Fruit fly (Drosophila melanogaster) whole organism, embryonic: ENCODE measurements around the gene CG12239.

ENCODE experiments used
- Abd-B ChIP-seq: fragments of 200-800 bp; sonication (Bioruptor generic); optimal IDR thresholded peaks from 2 replicates; lab custom pipeline; 2018; ENCODE audit warnings: missing biosample characterization, mild to moderate bottlenecking, missing genetic modification characterization, moderate library complexity
- CG10321 ChIP-seq: fragments of 200-800 bp; sonication (Bioruptor generic); IDR thresholded peaks from 2 replicates; pipeline ENCODE4 v1.3.6; 2022; ENCODE audit warnings: missing biosample characterization, missing genetic modification characterization
- CG10979 ChIP-seq: fragments of 200-800 bp; sonication (Bioruptor generic); optimal IDR thresholded peaks from 2 replicates; lab custom pipeline; 2018; ENCODE audit warnings: missing biosample characterization, mild to moderate bottlenecking, missing genetic modification characterization, moderate library complexity
- CG11398 ChIP-seq: fragments of 200-800 bp; sonication (Bioruptor generic); optimal IDR thresholded peaks from 2 replicates; lab custom pipeline; 2016; ENCODE audit warnings: missing biosample characterization, missing genetic modification characterization
- CG11560 ChIP-seq: fragments of 200-800 bp; sonication (Bioruptor generic); IDR thresholded peaks from 3 replicates; pipeline ENCODE4 v1.3.6; 2022; ENCODE audit warnings: missing biosample characterization, missing genetic modification characterization
- CG13296 ChIP-seq: fragments of 200-800 bp; sonication (Bioruptor generic); optimal IDR thresholded peaks from 3 replicates; lab custom pipeline; 2018; ENCODE audit warnings: missing biosample characterization, mild to moderate bottlenecking, missing genetic modification characterization
- CG13624 ChIP-seq: fragments of 200-800 bp; sonication (Bioruptor generic); optimal IDR thresholded peaks from 2 replicates; lab custom pipeline; 2016; ENCODE audit warnings: missing biosample characterization, missing genetic modification characterization
- CG13775 ChIP-seq: fragments of 200-800 bp; sonication (Bioruptor generic); optimal IDR thresholded peaks from 3 replicates; lab custom pipeline; 2017; ENCODE audit warnings: missing biosample characterization, mild to moderate bottlenecking, missing genetic modification characterization
- CG14710 ChIP-seq: fragments of 200-800 bp; sonication (Bioruptor generic); optimal IDR thresholded peaks from 3 replicates; lab custom pipeline; 2019; ENCODE audit warnings: missing biosample characterization, mild to moderate bottlenecking, missing genetic modification characterization, moderate library complexity
- CG14965 ChIP-seq: fragments of 200-800 bp; sonication (Bioruptor generic); optimal IDR thresholded peaks from 2 replicates; lab custom pipeline; 2016; ENCODE audit warnings: missing biosample characterization, missing genetic modification characterization, borderline replicate concordance
- CG15479 ChIP-seq: fragments of 200-800 bp; sonication (Bioruptor generic); optimal IDR thresholded peaks from 3 replicates; lab custom pipeline; 2019; ENCODE audit warnings: missing biosample characterization, mild to moderate bottlenecking, missing genetic modification characterization, moderate library complexity
- CG15514 ChIP-seq: fragments of 200-800 bp; sonication (Bioruptor generic); optimal IDR thresholded peaks from 3 replicates; lab custom pipeline; 2017; ENCODE audit warnings: missing biosample characterization, missing genetic modification characterization, mild to moderate bottlenecking, moderate library complexity, missing genetic modification reagents
- CG16779 ChIP-seq: fragments of 200-800 bp; sonication (Bioruptor generic); IDR thresholded peaks from 2 replicates; pipeline ENCODE4 v1.3.6; 2022; ENCODE audit warnings: missing biosample characterization, missing genetic modification characterization
- CG16863 ChIP-seq: fragments of 200-800 bp; sonication (Bioruptor generic); optimal IDR thresholded peaks from 3 replicates; lab custom pipeline; 2016; ENCODE audit warnings: missing biosample characterization, missing genetic modification characterization
- CG17612 ChIP-seq: fragments of 200-800 bp; sonication (Bioruptor generic); IDR thresholded peaks from 2 replicates; pipeline ENCODE4 v1.3.6; 2022; ENCODE audit warnings: missing biosample characterization, missing genetic modification characterization
- CG2120 ChIP-seq: fragments of 200-800 bp; sonication (Bioruptor generic); optimal IDR thresholded peaks from 3 replicates; lab custom pipeline; 2016; ENCODE audit warnings: missing biosample characterization, missing genetic modification characterization
- CG31224 ChIP-seq: fragments of 200-800 bp; sonication (Bioruptor generic); IDR thresholded peaks from 2 replicates; pipeline ENCODE4 v1.3.6; 2022; ENCODE audit warnings: missing biosample characterization, missing genetic modification characterization
- CG33557 ChIP-seq: fragments of 200-800 bp; sonication (Bioruptor generic); optimal IDR thresholded peaks from 2 replicates; lab custom pipeline; 2019; ENCODE audit warnings: missing biosample characterization, mild to moderate bottlenecking, missing genetic modification characterization, moderate library complexity
- CG4730 ChIP-seq: fragments of 200-800 bp; sonication (Bioruptor generic); IDR thresholded peaks from 2 replicates; pipeline ENCODE4 v1.3.6; 2022; ENCODE audit warnings: missing biosample characterization, missing genetic modification characterization
- CG5180 ChIP-seq: fragments of 200-800 bp; sonication (Bioruptor generic); optimal IDR thresholded peaks from 3 replicates; lab custom pipeline; 2017; ENCODE audit warnings: missing biosample characterization, missing genetic modification characterization, mild to moderate bottlenecking, moderate library complexity, missing genetic modification reagents
- CG6654 ChIP-seq: fragments of 200-800 bp; sonication (Bioruptor generic); optimal IDR thresholded peaks from 2 replicates; lab custom pipeline; 2017; ENCODE audit warnings: missing biosample characterization, mild to moderate bottlenecking, missing genetic modification characterization
- CG7928 ChIP-seq: fragments of 200-800 bp; sonication (Bioruptor generic); optimal IDR thresholded peaks from 2 replicates; lab custom pipeline; 2017; ENCODE audit warnings: missing biosample characterization, mild to moderate bottlenecking, missing genetic modification characterization
- CG8290 ChIP-seq, 3 experiments: fragments of 200-800 bp; sonication (Bioruptor generic); optimal IDR thresholded peaks; 2 replicates each; lab custom pipeline; 2016 to 2019; ENCODE audit warnings: missing biosample characterization in 3 of 3, missing genetic modification characterization in 3 of 3, mild to moderate bottlenecking in 2 of 3, moderate library complexity in 1 of 3
- CG9817 ChIP-seq: fragments of 200-800 bp; sonication (Bioruptor generic); optimal IDR thresholded peaks from 2 replicates; lab custom pipeline; 2018; ENCODE audit warnings: missing biosample characterization, mild to moderate bottlenecking, missing genetic modification characterization, moderate library complexity
- Dfd ChIP-seq, 2 experiments: fragments of >200 bp; optimal IDR thresholded peaks; 2 replicates each; lab custom pipeline; 2017; ENCODE audit warnings: missing biosample characterization in 2 of 2, missing genetic modification characterization in 2 of 2
- Ets97D ChIP-seq: fragments of 200-800 bp; sonication (Bioruptor generic); optimal IDR thresholded peaks from 3 replicates; lab custom pipeline; 2016; ENCODE audit warnings: missing biosample characterization, missing genetic modification characterization
- Fer1 ChIP-seq: fragments of 200-800 bp; sonication (Bioruptor generic); optimal IDR thresholded peaks from 2 replicates; lab custom pipeline; 2017; ENCODE audit warnings: missing biosample characterization, mild to moderate bottlenecking, missing genetic modification characterization
- Gug ChIP-seq: fragments of 200-800 bp; sonication (Bioruptor generic); IDR thresholded peaks from 4 replicates; pipeline ENCODE4 v1.3.6; 2022; ENCODE audit warnings: missing biosample characterization, missing genetic modification characterization
- H2.0 ChIP-seq: fragments of 200-800 bp; sonication (Bioruptor generic); IDR thresholded peaks from 2 replicates; pipeline ENCODE4 v1.3.6; 2022; ENCODE audit warnings: missing biosample characterization, missing genetic modification characterization
- NC2β ChIP-seq: fragments of 200-800 bp; sonication (Bioruptor generic); optimal IDR thresholded peaks from 2 replicates; lab custom pipeline; 2016; ENCODE audit warnings: missing biosample characterization, missing genetic modification characterization
- Trl ChIP-seq, 3 experiments: fragments of >200 bp in 2 of 3; fragments of 200-800 bp in 1 of 3; sonication (Bioruptor generic) in 1 of 3; optimal IDR thresholded peaks; 2 replicates in 1 of 3; 3 replicates in 2 of 3; lab custom pipeline; 2016 to 2017; ENCODE audit warnings: missing biosample characterization in 1 of 3, missing genetic modification characterization in 1 of 3
- bcd ChIP-seq: fragments of 200-800 bp; sonication (Bioruptor generic); optimal IDR thresholded peaks from 2 replicates; lab custom pipeline; 2017; ENCODE audit warnings: missing biosample characterization, mild to moderate bottlenecking, missing genetic modification characterization
- bowl ChIP-seq: fragments of 200-800 bp; sonication (Bioruptor generic); IDR thresholded peaks from 2 replicates; pipeline ENCODE4 v1.3.6; 2022; ENCODE audit warnings: missing biosample characterization, missing genetic modification characterization
- btn ChIP-seq: fragments of 200-800 bp; sonication (Bioruptor generic); optimal IDR thresholded peaks from 2 replicates; lab custom pipeline; 2016; ENCODE audit warnings: missing biosample characterization, missing genetic modification characterization
- chm ChIP-seq: fragments of 200-800 bp; sonication (Bioruptor generic); IDR thresholded peaks from 2 replicates; pipeline ENCODE4 v1.3.6; 2022; ENCODE audit warnings: missing biosample characterization, missing genetic modification characterization
- danr ChIP-seq: fragments of 200-800 bp; sonication (Bioruptor generic); IDR thresholded peaks from 2 replicates; pipeline ENCODE4 v1.3.6; 2022; ENCODE audit warnings: missing biosample characterization, missing genetic modification characterization
- gce ChIP-seq: fragments of 200-800 bp; sonication (Bioruptor generic); IDR thresholded peaks from 3 replicates; pipeline ENCODE4 v1.3.6; 2022; ENCODE audit warnings: missing biosample characterization, missing genetic modification characterization
- gfzf ChIP-seq: fragments of 200-800 bp; sonication (Bioruptor generic); optimal IDR thresholded peaks from 2 replicates; lab custom pipeline; 2016; ENCODE audit warnings: missing biosample characterization, mild to moderate bottlenecking, missing genetic modification characterization, moderate library complexity
- klu ChIP-seq: fragments of 200-800 bp; sonication (Bioruptor generic); IDR thresholded peaks from 2 replicates; pipeline ENCODE4 v1.3.6; 2022; ENCODE audit warnings: missing biosample characterization, missing genetic modification characterization
- nau ChIP-seq: fragments of 200-800 bp; sonication (Bioruptor generic); optimal IDR thresholded peaks from 3 replicates; lab custom pipeline; 2017; ENCODE audit warnings: missing biosample characterization, mild to moderate bottlenecking, missing genetic modification characterization, missing genetic modification reagents
- nmo ChIP-seq: fragments of 200-800 bp; sonication (Bioruptor generic); optimal IDR thresholded peaks from 2 replicates; lab custom pipeline; 2018; ENCODE audit warnings: missing biosample characterization, mild to moderate bottlenecking, missing genetic modification characterization, moderate library complexity
- nom ChIP-seq: fragments of 200-800 bp; sonication (Bioruptor generic); optimal IDR thresholded peaks from 2 replicates; lab custom pipeline; 2017; ENCODE audit warnings: missing biosample characterization, missing genetic modification characterization, mild to moderate bottlenecking, moderate library complexity, missing genetic modification reagents
- otp ChIP-seq: fragments of 200-800 bp; sonication (Bioruptor generic); IDR thresholded peaks from 3 replicates; pipeline ENCODE4, ENCODE4 v1.3.6; 2022; ENCODE audit warnings: missing biosample characterization, missing genetic modification characterization
- pho ChIP-seq: fragments of 200-800 bp; sonication (Bioruptor generic); optimal IDR thresholded peaks from 2 replicates; lab custom pipeline; 2016; ENCODE audit warnings: missing biosample characterization, missing genetic modification characterization
- pros ChIP-seq: fragments of 200-800 bp; sonication (Bioruptor generic); optimal IDR thresholded peaks from 3 replicates; lab custom pipeline; 2019; ENCODE audit warnings: missing biosample characterization, mild to moderate bottlenecking, missing genetic modification characterization, moderate library complexity
- tup ChIP-seq: fragments of 200-800 bp; sonication (Bioruptor generic); optimal IDR thresholded peaks from 2 replicates; lab custom pipeline; 2016; ENCODE audit warnings: missing biosample characterization, mild to moderate bottlenecking, missing genetic modification characterization, moderate library complexity
- twi ChIP-seq: fragments of 200-800 bp; optimal IDR thresholded peaks from 2 replicates; lab custom pipeline; 2019; ENCODE audit warnings: missing biosample characterization, mild to moderate bottlenecking, missing genetic modification characterization, moderate library complexity

The CG12239 gene

DNA sequence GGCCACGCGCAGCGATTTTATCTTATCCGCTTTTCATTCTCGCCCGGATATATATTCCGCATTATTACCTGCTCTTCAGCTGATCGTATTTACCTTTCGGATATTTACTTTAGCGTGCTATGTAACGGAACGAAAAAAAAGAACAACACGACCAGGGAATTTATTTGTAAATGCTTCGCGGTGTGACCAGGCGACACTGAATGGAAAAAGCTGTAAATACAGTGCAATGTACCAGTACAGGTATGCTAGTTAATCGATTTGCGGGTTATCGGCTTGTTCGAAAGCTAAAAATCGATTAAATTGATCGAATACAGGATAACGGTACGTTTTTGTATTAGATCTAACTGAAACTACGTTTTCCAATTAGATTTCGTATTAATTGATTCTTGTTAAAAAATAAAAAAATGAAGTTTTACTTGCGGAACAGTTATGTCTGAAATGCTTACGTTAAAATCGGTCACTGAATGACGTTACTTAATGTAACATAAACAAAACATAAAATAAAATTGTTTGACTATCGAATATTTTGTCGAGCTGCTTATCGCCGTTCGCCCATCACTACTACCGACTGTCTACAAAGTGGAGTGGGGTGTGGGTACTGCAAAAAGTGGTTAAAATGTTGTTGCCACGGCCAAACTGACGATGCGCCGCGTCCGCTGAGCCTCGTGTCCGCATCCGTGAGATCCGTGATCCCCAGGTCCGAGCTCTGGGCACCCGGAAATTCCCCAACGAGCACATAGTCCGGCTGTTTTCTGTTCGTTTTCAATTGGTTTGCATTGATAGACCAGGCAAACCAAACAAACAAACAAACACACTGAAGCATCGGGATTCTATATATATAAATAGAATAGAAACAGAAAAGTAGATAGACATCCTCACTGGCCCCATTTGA lies 27.7 kb upstream of the CG12239 start, which contains the start of the genes MAPk-Ak2 and CG42699 (continued):
- TF ChIP-seq nom (GFP tag; lab: Kevin White, UChicago) (peak; percentile 80), nmo (peak; percentile 46), CG15479 (GFP tag; lab: Kevin White, UChicago) (no peak), bowl (GFP tag; lab: Robert Waterston, UW) (0 out of 2 replicates have a peak, but pooled peaks have one; percentile 37), CG10979 (tag; lab: Kevin White, UChicago) (no peak), CG11398 (GFP tag; lab: Kevin White, UChicago) (peak; percentile 88), CG15514 (GFP tag; lab: Kevin White, UChicago) (peak; percentile 75), CG10321 (GFP tag; lab: Robert Waterston, UW) (peak; percentile 62), CG16863 (GFP tag; lab: Kevin White, UChicago) (peak; percentile 78), CG17612 (no peak), CG31224 (GFP tag; lab: Robert Waterston, UW) (no peak), CG14965 (GFP tag; lab: Kevin White, UChicago) (peak; percentile 52), otp (peak; percentile 76; the same call in 1 of the 3 replicates), CG4730 (GFP tag; lab: Robert Waterston, UW) (peak; percentile 7; the same call in 1 of the 2 replicates), CG6654 (GFP tag; lab: Kevin White, UChicago) (no peak), CG11560 (peak; percentile 98), pho (GFP tag; lab: Kevin White, UChicago) (peak; percentile 81), Gug (GFP tag; lab: Robert Waterston, UW) (no peak), H2.0 (GFP tag; lab: Robert Waterston, UW) (no peak), CG8290 (GFP tag; optimal IDR thresholded peaks at IDR 0.05; lab: Kevin White, UChicago) (peak; percentile 86), CG8290 (tag; optimal IDR thresholded peaks at IDR 0.05; lab: Kevin White, UChicago) (peak; percentile 76 to 88), gce (GFP tag; lab: Robert Waterston, UW) (peak; percentile 80), Abd-B (GFP tag; lab: Kevin White, UChicago) (peak; percentile 30), CG13296 (peak; percentile 93), Ets97D (GFP tag; lab: Kevin White, UChicago) (peak; percentile 58), Trl (optimal IDR thresholded peaks at IDR 0.05; lab: Kevin White, UChicago) (no peak), Trl (GFP tag; optimal IDR thresholded peaks at IDR 0.05; lab: Kevin White, UChicago) (peak; percentile 91), Dfd (GFP tag; optimal IDR thresholded peaks at IDR 0.05; lab: Kevin White, UChicago) (no peak), CG9817 (peak; percentile 47), CG2120 (GFP tag; lab: Kevin White, UChicago) (peak; percentile 77), chm (peak; percentile 92), CG5180 (peak; percentile 78), CG16779 (GFP tag; lab: Robert Waterston, UW) (peak; percentile 36; the same call in 1 of the 2 replicates), nau (GFP tag; lab: Kevin White, UChicago) (peak; percentile 90), CG13775 (GFP tag; lab: Kevin White, UChicago) (peak; percentile 47), CG13624 (GFP tag; lab: Kevin White, UChicago) (peak; percentile 78), tup (GFP tag; lab: Kevin White, UChicago) (peak; percentile 54), gfzf (GFP tag; lab: Kevin White, UChicago) (peak; percentile 84), CG14710 (peak; percentile 65), Fer1 (GFP tag; lab: Kevin White, UChicago) (peak; percentile 85), CG7928 (GFP tag; lab: Kevin White, UChicago) (peak; percentile 61), twi (tag; lab: Kevin White, UChicago) (peak; percentile 15), pros (peak; percentile 41), klu (GFP tag; lab: Robert Waterston, UW) (no peak), CG33557 (peak; percentile 90), NC2β (GFP tag; lab: Kevin White, UChicago) (peak; percentile 77), danr (GFP tag; lab: Robert Waterston, UW) (peak; percentile 57; the same call in 1 of the 2 replicates), btn (GFP tag; lab: Kevin White, UChicago) (peak; percentile 64), bcd (GFP tag; lab: Kevin White, UChicago) (peak; percentile 72)
